Fruit fly (Drosophila melanogaster) whole organism, embryonic: Measurements from ENCODE around the gene g.

Experiments
- Abd-B ChIP-seq: fragments of 200-800 bp; sonication (Bioruptor generic); optimal IDR thresholded peaks from 2 replicates; lab custom pipeline; 2018; ENCODE audit warnings: missing biosample characterization, mild to moderate bottlenecking, missing genetic modification characterization, moderate library complexity
- Aef1 ChIP-seq: fragments of 200-800 bp; sonication (Bioruptor generic); IDR thresholded peaks from 3 replicates; pipeline ENCODE4 v1.3.6; 2022; ENCODE audit warnings: missing biosample characterization, missing genetic modification characterization
- B-H2 ChIP-seq: fragments of 200-800 bp; sonication (Bioruptor generic); optimal IDR thresholded peaks from 2 replicates; lab custom pipeline; 2018; ENCODE audit warnings: missing biosample characterization, mild to moderate bottlenecking, missing genetic modification characterization
- CG1024 ChIP-seq: fragments of 200-800 bp; sonication (Bioruptor generic); IDR thresholded peaks from 2 replicates; pipeline ENCODE4 v1.3.6; 2022; ENCODE audit warnings: missing biosample characterization, missing genetic modification characterization
- CG11247 ChIP-seq: fragments of 200-800 bp; sonication (Bioruptor generic); IDR thresholded peaks from 2 replicates; pipeline ENCODE4 v1.3.6; 2022; ENCODE audit warnings: missing biosample characterization, missing genetic modification characterization
- CG11695 ChIP-seq: fragments of 200-800 bp; sonication (Bioruptor generic); IDR thresholded peaks from 3 replicates; pipeline ENCODE4 v1.3.6; 2022; ENCODE audit warnings: missing biosample characterization, missing genetic modification characterization
- CG12219 ChIP-seq: fragments of 200-800 bp; sonication (Bioruptor generic); optimal IDR thresholded peaks from 3 replicates; lab custom pipeline; 2018; ENCODE audit warnings: missing biosample characterization, mild to moderate bottlenecking, missing genetic modification characterization
- CG15696 ChIP-seq: fragments of 200-800 bp; sonication (Bioruptor generic); optimal IDR thresholded peaks from 2 replicates; lab custom pipeline; 2019; ENCODE audit warnings: missing biosample characterization, mild to moderate bottlenecking, missing genetic modification characterization, moderate library complexity
- CG2116 ChIP-seq: fragments of 200-800 bp; sonication (Bioruptor generic); optimal IDR thresholded peaks from 3 replicates; lab custom pipeline; 2018; ENCODE audit warnings: missing biosample characterization, mild to moderate bottlenecking, missing genetic modification characterization
- CG2875 ChIP-seq: fragments of 200-800 bp; sonication (Bioruptor generic); optimal IDR thresholded peaks from 2 replicates; lab custom pipeline; 2017; ENCODE audit warnings: missing biosample characterization, mild to moderate bottlenecking, missing genetic modification characterization, missing genetic modification reagents
- CG32772 ChIP-seq: fragments of 200-800 bp; sonication (Bioruptor generic); IDR thresholded peaks from 2 replicates; pipeline ENCODE4 v1.3.6; 2022; ENCODE audit warnings: missing biosample characterization, missing genetic modification characterization
- CG34422 ChIP-seq: fragments of 200-800 bp; sonication (Bioruptor generic); IDR thresholded peaks from 3 replicates; pipeline ENCODE4 v1.3.6; 2022; ENCODE audit warnings: missing biosample characterization, missing genetic modification characterization
- CG4328 ChIP-seq: fragments of 200-800 bp; sonication (Bioruptor generic); optimal IDR thresholded peaks from 3 replicates; lab custom pipeline; 2017; ENCODE audit warnings: missing biosample characterization, missing genetic modification reagents, missing genetic modification characterization
- CG7357 ChIP-seq: fragments of 200-800 bp; sonication (Bioruptor generic); IDR thresholded peaks from 3 replicates; pipeline ENCODE4 v1.3.6; 2022; ENCODE audit warnings: missing biosample characterization, missing genetic modification characterization
- CG7372 ChIP-seq: fragments of 200-800 bp; sonication (Bioruptor generic); IDR thresholded peaks from 2 replicates; pipeline ENCODE4 v1.3.6; 2022; ENCODE audit warnings: missing biosample characterization, missing genetic modification characterization
- CG7963 ChIP-seq: fragments of 200-800 bp; sonication (Bioruptor generic); IDR thresholded peaks from 3 replicates; pipeline ENCODE4 v1.3.6; 2022; ENCODE audit warnings: missing biosample characterization, missing genetic modification characterization; ENCODE audit not compliant: partially characterized antibody
- CG8765 ChIP-seq: fragments of 200-800 bp; sonication (Bioruptor generic); IDR thresholded peaks from 2 replicates; pipeline ENCODE4 v1.3.6; 2022; ENCODE audit warnings: missing biosample characterization, missing genetic modification characterization
- CTCF ChIP-seq: fragments of 200-800 bp; sonication (Bioruptor generic); optimal IDR thresholded peaks from 2 replicates; lab custom pipeline; 2017; ENCODE audit warnings: missing biosample characterization, mild to moderate bottlenecking, missing genetic modification characterization, moderate library complexity
- Camta ChIP-seq: fragments of 200-800 bp; sonication (Bioruptor generic); optimal IDR thresholded peaks from 2 replicates; lab custom pipeline; 2016; ENCODE audit warnings: missing biosample characterization, missing genetic modification characterization
- CkIIα-i1 ChIP-seq: fragments of 200-800 bp; sonication (Bioruptor generic); IDR thresholded peaks from 2 replicates; pipeline ENCODE4 v1.3.6; 2022; ENCODE audit warnings: missing biosample characterization, missing genetic modification characterization
- CrebB ChIP-seq: fragments of 200-800 bp; sonication (Bioruptor generic); optimal IDR thresholded peaks from 3 replicates; lab custom pipeline; 2018; ENCODE audit warnings: missing biosample characterization, mild to moderate bottlenecking, missing genetic modification characterization
- D19B ChIP-seq: fragments of 200-800 bp; sonication (Bioruptor generic); optimal IDR thresholded peaks from 2 replicates; lab custom pipeline; 2017; ENCODE audit warnings: missing biosample characterization, mild to moderate bottlenecking, missing genetic modification characterization
- Dip2 ChIP-seq: fragments of 200-800 bp; sonication (Bioruptor generic); IDR thresholded peaks from 2 replicates; pipeline ENCODE4 v1.3.6; 2022; ENCODE audit warnings: missing biosample characterization, missing genetic modification characterization
- Dp ChIP-seq: fragments of 200-800 bp; sonication (Bioruptor generic); optimal IDR thresholded peaks from 2 replicates; lab custom pipeline; 2018; ENCODE audit warnings: missing biosample characterization, mild to moderate bottlenecking, missing genetic modification characterization, moderate library complexity
- Ets65A ChIP-seq: fragments of 200-800 bp; sonication (Bioruptor generic); peaks from one replicate; lab custom pipeline; 2016; ENCODE audit warnings: missing biosample characterization, missing genetic modification characterization
- H15 ChIP-seq: fragments of 200-800 bp; sonication (Bioruptor generic); IDR thresholded peaks from 3 replicates; pipeline ENCODE4 v1.3.6; 2022; ENCODE audit warnings: missing biosample characterization, missing genetic modification characterization
- Hey ChIP-seq: fragments of 200-800 bp; sonication (Bioruptor generic); optimal IDR thresholded peaks from 3 replicates; lab custom pipeline; 2018; ENCODE audit warnings: missing biosample characterization, mild to moderate bottlenecking, missing genetic modification characterization
- MESR4 ChIP-seq: fragments of 200-800 bp; sonication (Bioruptor generic); optimal IDR thresholded peaks from 2 replicates; lab custom pipeline; 2018; ENCODE audit warnings: missing biosample characterization, mild to moderate bottlenecking, missing genetic modification characterization, moderate library complexity
- Neu2 ChIP-seq: fragments of 200-800 bp; sonication (Bioruptor generic); optimal IDR thresholded peaks from 3 replicates; lab custom pipeline; 2016; ENCODE audit warnings: missing biosample characterization, missing genetic modification characterization, borderline replicate concordance
- Optix ChIP-seq: fragments of 200-800 bp; sonication (Bioruptor generic); IDR thresholded peaks from 3 replicates; pipeline ENCODE4 v1.3.6; 2022; ENCODE audit warnings: missing biosample characterization, missing genetic modification characterization
- Spps ChIP-seq: fragments of 200-800 bp; sonication (Bioruptor generic); optimal IDR thresholded peaks from 2 replicates; lab custom pipeline; 2018; ENCODE audit warnings: missing biosample characterization, mild to moderate bottlenecking, missing genetic modification characterization
- Tbp ChIP-seq: fragments of >200 bp; optimal IDR thresholded peaks from 2 replicates; lab custom pipeline; 2018; ENCODE audit warnings: missing biosample characterization, missing genetic modification characterization
- bigmax ChIP-seq: fragments of 200-800 bp; sonication (Bioruptor generic); optimal IDR thresholded peaks from 2 replicates; lab custom pipeline; 2018; ENCODE audit warnings: missing biosample characterization, mild to moderate bottlenecking, missing genetic modification characterization
- corto ChIP-seq: fragments of 200-800 bp; sonication (Bioruptor generic); optimal IDR thresholded peaks from 2 replicates; lab custom pipeline; 2016; ENCODE audit warnings: missing biosample characterization, mild to moderate bottlenecking, missing genetic modification characterization, moderate library complexity
- danr ChIP-seq: fragments of 200-800 bp; sonication (Bioruptor generic); IDR thresholded peaks from 2 replicates; pipeline ENCODE4 v1.3.6; 2022; ENCODE audit warnings: missing biosample characterization, missing genetic modification characterization
- dimm ChIP-seq: fragments of 200-800 bp; sonication (Bioruptor generic); IDR thresholded peaks from 2 replicates; pipeline ENCODE4 v1.3.6; 2022; ENCODE audit warnings: missing biosample characterization, missing genetic modification characterization
- dysf ChIP-seq: fragments of 200-800 bp; sonication (Bioruptor generic); IDR thresholded peaks from 3 replicates; pipeline ENCODE4 v1.3.6; 2022; ENCODE audit warnings: missing biosample characterization, missing genetic modification characterization
- en ChIP-seq: fragments of 200-800 bp; sonication (Bioruptor generic); optimal IDR thresholded peaks from 2 replicates; lab custom pipeline; 2016; ENCODE audit warnings: missing biosample characterization, missing genetic modification characterization
- gce ChIP-seq: fragments of 200-800 bp; sonication (Bioruptor generic); IDR thresholded peaks from 3 replicates; pipeline ENCODE4 v1.3.6; 2022; ENCODE audit warnings: missing biosample characterization, missing genetic modification characterization
- gsb-n ChIP-seq: fragments of 200-800 bp; sonication (Bioruptor generic); optimal IDR thresholded peaks from 3 replicates; lab custom pipeline; 2018; ENCODE audit warnings: missing biosample characterization, mild to moderate bottlenecking, missing genetic modification characterization
- hth ChIP-seq: fragments of >200 bp; optimal IDR thresholded peaks from 2 replicates; lab custom pipeline; 2017; ENCODE audit warnings: inconsistent platforms
- inv ChIP-seq: fragments of 200-800 bp; sonication (Bioruptor generic); IDR thresholded peaks from 2 replicates; pipeline ENCODE4 v1.3.6; 2022; ENCODE audit warnings: missing biosample characterization, missing genetic modification characterization; ENCODE audit not compliant: partially characterized antibody
- jigr1 ChIP-seq: fragments of 200-800 bp; sonication (Bioruptor generic); IDR thresholded peaks from 3 replicates; pipeline ENCODE4 v1.3.6; 2022; ENCODE audit warnings: missing biosample characterization, missing genetic modification characterization
- peb ChIP-seq: fragments of 200-800 bp; sonication (Bioruptor generic); IDR thresholded peaks from 2 replicates; pipeline ENCODE4 v1.3.6; 2022; ENCODE audit warnings: missing biosample characterization, missing genetic modification characterization
- pita ChIP-seq: fragments of 200-800 bp; sonication (Bioruptor generic); optimal IDR thresholded peaks from 2 replicates; lab custom pipeline; 2017; ENCODE audit warnings: missing biosample characterization, mild to moderate bottlenecking, missing genetic modification characterization
- pros ChIP-seq: fragments of 200-800 bp; sonication (Bioruptor generic); optimal IDR thresholded peaks from 3 replicates; lab custom pipeline; 2019; ENCODE audit warnings: missing biosample characterization, mild to moderate bottlenecking, missing genetic modification characterization, moderate library complexity
- pzg ChIP-seq: fragments of 200-800 bp; sonication (Bioruptor generic); optimal IDR thresholded peaks from 3 replicates; lab custom pipeline; 2018; ENCODE audit warnings: missing biosample characterization, mild to moderate bottlenecking, missing genetic modification characterization, moderate library complexity
- rib ChIP-seq: fragments of 200-800 bp; sonication (Bioruptor generic); IDR thresholded peaks from 2 replicates; pipeline ENCODE4 v1.3.6; 2022; ENCODE audit warnings: missing biosample characterization, missing genetic modification characterization
- row ChIP-seq: fragments of 200-800 bp; sonication (Bioruptor generic); IDR thresholded peaks from 3 replicates; pipeline ENCODE4 v1.3.6; 2022; ENCODE audit warnings: missing biosample characterization, missing genetic modification characterization
- schlank ChIP-seq: fragments of 200-800 bp; sonication (Bioruptor generic); optimal IDR thresholded peaks from 2 replicates; lab custom pipeline; 2018; ENCODE audit warnings: missing biosample characterization, mild to moderate bottlenecking, missing genetic modification characterization
- stwl ChIP-seq: fragments of 200-800 bp; sonication (Bioruptor generic); optimal IDR thresholded peaks from 3 replicates; lab custom pipeline; 2018; ENCODE audit warnings: missing biosample characterization, mild to moderate bottlenecking, missing genetic modification characterization, moderate library complexity
- tgo ChIP-seq: fragments of 200-800 bp; sonication (Bioruptor generic); IDR thresholded peaks from 3 replicates; pipeline ENCODE4 v1.3.6; 2022; ENCODE audit warnings: missing biosample characterization, missing genetic modification characterization
- tio ChIP-seq: fragments of 200-800 bp; sonication (Bioruptor generic); optimal IDR thresholded peaks from 2 replicates; lab custom pipeline; 2017; ENCODE audit warnings: missing biosample characterization, missing genetic modification characterization, inconsistent platforms
- twi ChIP-seq: fragments of 200-800 bp; optimal IDR thresholded peaks from 2 replicates; lab custom pipeline; 2019; ENCODE audit warnings: missing biosample characterization, mild to moderate bottlenecking, missing genetic modification characterization, moderate library complexity

Gene g

dm6 chrX:13752543-13753046 is 16.5 kb upstream of the g start (continued):
- TF ChIP-seq Spps (tag; lab: Kevin White, UChicago) (no peak), CG34422 (GFP tag; lab: Robert Waterston, UW) (no peak), CG15696 (tag; lab: Kevin White, UChicago) (no peak), pzg (GFP tag; lab: Kevin White, UChicago) (no peak), gce (GFP tag; lab: Robert Waterston, UW) (no peak), row (GFP tag; lab: Robert Waterston, UW) (0 out of 3 replicates have a peak, but pooled peaks have one; percentile 18), Dip2 (GFP tag; lab: Robert Waterston, UW) (no peak), hth (lab: Kevin White, UChicago) (no peak), CrebB (no peak), Abd-B (GFP tag; lab: Kevin White, UChicago) (no peak), D19B (GFP tag; lab: Kevin White, UChicago) (no peak), CG2875 (GFP tag; lab: Kevin White, UChicago) (no peak), CG11695 (0 out of 3 replicates have a peak, but pooled peaks have one; percentile 12), CG1024 (no peak), pros (GFP tag; lab: Kevin White, UChicago) (no peak), CG8765 (GFP tag; lab: Robert Waterston, UW) (no peak), Aef1 (GFP tag; lab: Robert Waterston, UW) (no peak), jigr1 (no peak), CG12219 (no peak), CG7372 (GFP tag; lab: Robert Waterston, UW) (no peak), danr (no peak), gsb-n (tag; lab: Kevin White, UChicago) (no peak), MESR4 (GFP tag; lab: Kevin White, UChicago) (no peak), schlank (tag; lab: Kevin White, UChicago) (no peak), Ets65A (no peak), Hey (tag; lab: Kevin White, UChicago) (no peak), CTCF (GFP tag; lab: Kevin White, UChicago) (no peak), CG4328 (GFP tag; lab: Kevin White, UChicago) (no peak), rib (GFP tag; lab: Robert Waterston, UW) (no peak), en (GFP tag; lab: Kevin White, UChicago) (no peak), CkIIα-i1 (GFP tag; lab: Robert Waterston, UW) (no peak), Optix (GFP tag; lab: Robert Waterston, UW) (no peak), Camta (GFP tag; lab: Kevin White, UChicago) (no peak), dysf (GFP tag; lab: Robert Waterston, UW) (no peak), CG2116 (GFP tag; lab: Kevin White, UChicago) (no peak), dimm (GFP tag; lab: Robert Waterston, UW) (no peak), Neu2 (GFP tag; lab: Kevin White, UChicago) (no peak), B-H2 (GFP tag; lab: Kevin White, UChicago) (no peak), CG7357 (no peak), stwl (tag; lab: Kevin White, UChicago) (no peak), tgo (GFP tag; lab: Robert Waterston, UW) (no peak), tio (GFP tag; lab: Kevin White, UChicago) (no peak), corto (no peak), Dp (no peak), twi (tag; lab: Kevin White, UChicago) (no peak), CG11247 (no peak), CG32772 (GFP tag; lab: Robert Waterston, UW) (no peak), bigmax (no peak), CG7963 (GFP tag; lab: Robert Waterston, UW) (no peak), Tbp (no peak), inv (GFP tag; lab: Robert Waterston, UW) (no peak), H15 (GFP tag; lab: Robert Waterston, UW) (no peak), peb (GFP tag; lab: Robert Waterston, UW) (no peak), pita (GFP tag; lab: Kevin White, UChicago) (no peak)
